Fruit fly (Drosophila melanogaster): ENCODE data around the gene CG2003.

The CG2003 gene

DNA sequence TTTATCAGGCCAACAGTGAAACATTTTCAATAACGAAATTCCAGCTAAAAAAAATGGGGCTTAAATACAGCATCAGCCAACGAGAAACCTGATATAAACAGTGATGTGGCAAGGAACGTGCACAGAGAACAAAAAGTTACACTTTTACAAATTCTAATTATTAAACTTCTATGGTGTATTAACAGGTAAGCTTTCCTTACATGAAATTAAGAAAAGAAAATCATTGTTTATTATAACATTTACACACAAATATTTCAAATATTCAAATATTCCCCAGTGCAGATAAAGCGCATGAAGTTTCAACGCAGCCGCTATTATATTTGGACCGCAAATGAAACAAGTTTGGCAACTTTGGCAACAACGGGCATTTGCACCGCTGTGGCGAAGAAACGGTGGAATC, 36.3 kb upstream of the CG2003 start:
- peak; percentile 97 for TF ChIP-seq CG8301 (tag; optimal IDR thresholded peaks at IDR 0.05)
- TF ChIP-seq Ets98B (GFP tag; IDR thresholded peaks at IDR 0.05) = peak; percentile 97
- TF ChIP-seq CG14655 (GFP tag; optimal IDR thresholded peaks at IDR 0.05) = peak; percentile 96
- peak; percentile 87 for TF ChIP-seq D1 (tag; optimal IDR thresholded peaks at IDR 0.05)
- peak; percentile 97 for TF ChIP-seq CG4496 (GFP tag; IDR thresholded peaks at IDR 0.05)
- peak; percentile 93 for TF ChIP-seq CG9948 (tag; optimal IDR thresholded peaks at IDR 0.05)
- peak; percentile 96 for TF ChIP-seq CG32121 (GFP tag; IDR thresholded peaks at IDR 0.05)
- peak; percentile 96 for TF ChIP-seq Snoo (tag; optimal IDR thresholded peaks at IDR 0.05)
- TF ChIP-seq CG13204 (GFP tag; optimal IDR thresholded peaks at IDR 0.05) = peak; percentile 82
- peak; percentile 70 for TF ChIP-seq EcR (GFP tag; optimal IDR thresholded peaks at IDR 0.05)
- peak; percentile 88 for TF ChIP-seq fd96Ca (GFP tag; IDR thresholded peaks at IDR 0.05)
- TF ChIP-seq Pif1A (GFP tag; optimal IDR thresholded peaks at IDR 0.05) = peak; percentile 96
- peak; percentile 95 for TF ChIP-seq Pif1B (GFP tag; optimal IDR thresholded peaks at IDR 0.05)
- TF ChIP-seq CG12605 (GFP tag; IDR thresholded peaks at IDR 0.05) = peak; percentile 94
- peak; percentile 92 for TF ChIP-seq CG34367 (tag; optimal IDR thresholded peaks at IDR 0.05)
- TF ChIP-seq CG10348 (GFP tag; IDR thresholded peaks at IDR 0.05) = peak; percentile 62
- TF ChIP-seq CG8159 (tag; optimal IDR thresholded peaks at IDR 0.05) = peak; percentile 94
- TF ChIP-seq CG17806 (tag; optimal IDR thresholded peaks at IDR 0.05) = peak; percentile 96
- peak; percentile 95 for TF ChIP-seq CG15710 (tag; optimal IDR thresholded peaks at IDR 0.05)
- peak; percentile 94 for TF ChIP-seq rn (GFP tag; IDR thresholded peaks at IDR 0.05)
- TF ChIP-seq gl (tag; optimal IDR thresholded peaks at IDR 0.05) = peak; percentile 85

DNA sequence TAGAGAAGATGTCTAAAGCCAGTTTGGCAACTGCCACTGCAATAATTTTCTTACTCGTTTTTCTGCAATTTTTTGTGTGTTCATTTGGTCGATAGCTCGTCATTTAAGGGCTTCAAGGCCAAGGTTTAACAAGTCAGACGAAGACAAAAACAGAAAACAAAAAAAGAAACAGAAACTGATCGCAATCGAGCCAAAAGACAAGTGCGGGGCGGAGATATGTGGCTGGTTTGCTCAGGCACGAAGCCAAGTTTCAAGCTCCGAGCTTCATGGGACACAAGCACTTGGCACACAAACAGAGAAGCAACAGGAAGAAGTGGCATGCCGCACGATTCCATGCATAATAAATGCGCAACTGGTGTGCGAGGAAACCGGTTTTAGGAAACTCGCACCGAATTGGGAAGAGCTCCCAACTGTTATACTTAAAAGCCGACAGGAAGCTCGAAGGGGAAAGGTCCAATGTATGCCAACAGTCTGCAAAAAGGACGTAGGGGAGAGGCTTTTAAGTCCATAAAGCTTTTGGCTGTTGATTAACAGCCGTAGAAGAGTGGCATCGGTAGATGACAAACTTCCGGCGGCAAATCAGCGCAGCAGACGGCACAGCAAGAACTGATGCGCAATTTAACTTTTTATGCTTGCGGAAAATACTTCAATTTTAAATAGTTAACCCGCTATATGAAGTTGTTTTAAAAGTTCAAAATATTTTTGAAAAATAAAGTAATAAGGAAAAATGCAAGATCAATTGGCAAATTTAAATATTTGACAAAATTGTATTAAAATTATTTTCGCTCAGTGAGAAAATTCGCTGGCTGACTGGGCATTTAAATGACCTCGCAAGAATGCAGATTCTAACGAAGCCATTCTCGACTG, 34.0 kb upstream of the CG2003 start:
- TF ChIP-seq CG13204 (GFP tag; optimal IDR thresholded peaks at IDR 0.05) (no peak), Pif1A (GFP tag; optimal IDR thresholded peaks at IDR 0.05) (peak; percentile 48), CG12605 (GFP tag; IDR thresholded peaks at IDR 0.05) (peak; percentile 56; the same call in 1 of the 2 replicates), gl (tag; optimal IDR thresholded peaks at IDR 0.05) (peak; percentile 6), CG10348 (GFP tag; IDR thresholded peaks at IDR 0.05) (no peak), EcR (GFP tag; optimal IDR thresholded peaks at IDR 0.05) (peak; percentile 68), CG4496 (GFP tag; IDR thresholded peaks at IDR 0.05) (peak; percentile 69), Snoo (tag; optimal IDR thresholded peaks at IDR 0.05) (peak; percentile 77), CG15710 (tag; optimal IDR thresholded peaks at IDR 0.05) (no peak), Pif1B (GFP tag; optimal IDR thresholded peaks at IDR 0.05) (peak; percentile 44), CG32121 (GFP tag; IDR thresholded peaks at IDR 0.05) (peak; percentile 21; the same call in 1 of the 2 replicates), CG8301 (tag; optimal IDR thresholded peaks at IDR 0.05) (peak; percentile 86), CG9948 (tag; optimal IDR thresholded peaks at IDR 0.05) (peak; percentile 61), fd96Ca (GFP tag; IDR thresholded peaks at IDR 0.05) (peak; percentile 54; the same call in 2 of the 3 replicates), CG14655 (GFP tag; optimal IDR thresholded peaks at IDR 0.05) (peak; percentile 88), D1 (tag; optimal IDR thresholded peaks at IDR 0.05) (no peak), CG34367 (tag; optimal IDR thresholded peaks at IDR 0.05) (no peak), CG8159 (tag; optimal IDR thresholded peaks at IDR 0.05) (peak; percentile 21), rn (GFP tag; IDR thresholded peaks at IDR 0.05) (no peak), CG17806 (tag; optimal IDR thresholded peaks at IDR 0.05) (peak; percentile 58)

dm6 chr3R:31945684-31946083, 32.2 kb upstream of the CG2003 start:
- TF ChIP-seq Pif1A (GFP tag; optimal IDR thresholded peaks at IDR 0.05) = peak; percentile 19
- TF ChIP-seq CG32121 (GFP tag; IDR thresholded peaks at IDR 0.05) = no peak; the same call in 1 of the 2 replicates
- no peak for TF ChIP-seq CG13204 (GFP tag; optimal IDR thresholded peaks at IDR 0.05)
- TF ChIP-seq CG12605 (GFP tag; IDR thresholded peaks at IDR 0.05) = peak; percentile 17; the same call in 1 of the 2 replicates
- TF ChIP-seq CG15710 (tag; optimal IDR thresholded peaks at IDR 0.05) = no peak
- no peak for TF ChIP-seq Pif1B (GFP tag; optimal IDR thresholded peaks at IDR 0.05)
- TF ChIP-seq D1 (tag; optimal IDR thresholded peaks at IDR 0.05) = peak; percentile 31
- no peak for TF ChIP-seq CG34367 (tag; optimal IDR thresholded peaks at IDR 0.05)
- TF ChIP-seq CG8301 (tag; optimal IDR thresholded peaks at IDR 0.05) = peak; percentile 8
- no peak for TF ChIP-seq CG9948 (tag; optimal IDR thresholded peaks at IDR 0.05)
- no peak for TF ChIP-seq CG8159 (tag; optimal IDR thresholded peaks at IDR 0.05)
- no peak for TF ChIP-seq gl (tag; optimal IDR thresholded peaks at IDR 0.05)
- no peak for TF ChIP-seq fd96Ca (GFP tag; IDR thresholded peaks at IDR 0.05)
- no peak for TF ChIP-seq CG17806 (tag; optimal IDR thresholded peaks at IDR 0.05)
- no peak for TF ChIP-seq rn (GFP tag; IDR thresholded peaks at IDR 0.05)
- no peak for TF ChIP-seq CG4496 (GFP tag; IDR thresholded peaks at IDR 0.05)
- TF ChIP-seq Ets98B (GFP tag; IDR thresholded peaks at IDR 0.05) = no peak
- no peak for TF ChIP-seq CG10348 (GFP tag; IDR thresholded peaks at IDR 0.05)
- TF ChIP-seq EcR (GFP tag; optimal IDR thresholded peaks at IDR 0.05) = no peak
- peak; percentile 25 for TF ChIP-seq CG14655 (GFP tag; optimal IDR thresholded peaks at IDR 0.05)
- TF ChIP-seq Snoo (tag; optimal IDR thresholded peaks at IDR 0.05) = no peak

- TF ChIP-seq Ets98B (GFP tag; IDR thresholded peaks at IDR 0.05) (no peak), Pif1A (GFP tag; optimal IDR thresholded peaks at IDR 0.05) (peak; percentile 14)
Measured at dm6 chr3R:31949433-31949832, 28.5 kb upstream of the CG2003 start.

- TF ChIP-seq CG8301 (tag; optimal IDR thresholded peaks at IDR 0.05) = no peak
- no peak for TF ChIP-seq CG13204 (GFP tag; optimal IDR thresholded peaks at IDR 0.05)
- TF ChIP-seq EcR (GFP tag; optimal IDR thresholded peaks at IDR 0.05) = no peak
Measured at dm6 chr3R:31954463-31954862, 23.5 kb upstream of the CG2003 start.
